Fruit fly (Drosophila melanogaster): ENCODE data around the gene Meltrin.

The Meltrin gene

dm6 chr3R:14741192-14741915, 44.3 kb upstream of the Meltrin start, which contains the start of the genes eff and jvl (continued):
- TF ChIP-seq mld (GFP tag; IDR thresholded peaks at IDR 0.05; ENCODE audit: partially characterized antibody): peak; percentile 81; the same call in 2 of the 3 replicates
- TF ChIP-seq CG4360 (GFP tag; IDR thresholded peaks at IDR 0.05): no peak; the same call in 1 of the 2 replicates
- TF ChIP-seq dpn (GFP tag; optimal IDR thresholded peaks at IDR 0.05): peak; percentile 29 to 38
- peak; percentile 84 for TF ChIP-seq sens (GFP tag)
- no peak for TF ChIP-seq luna (GFP tag; optimal IDR thresholded peaks at IDR 0.05)
- TF ChIP-seq CG13624 (GFP tag; optimal IDR thresholded peaks at IDR 0.05): peak; percentile 17
- 0 out of 2 replicates have a peak, but pooled peaks have one; percentile 18 for TF ChIP-seq ttk (GFP tag; IDR thresholded peaks at IDR 0.05)
- no peak for TF ChIP-seq trh (GFP tag; optimal IDR thresholded peaks at IDR 0.05)
- TF ChIP-seq CG6791 (GFP tag; IDR thresholded peaks at IDR 0.05; ENCODE audit: partially characterized antibody): peak; percentile 84
- TF ChIP-seq NFAT (GFP tag; IDR thresholded peaks at IDR 0.05): peak; percentile 50; the same call in 1 of the 2 replicates
- TF ChIP-seq pros (GFP tag; optimal IDR thresholded peaks at IDR 0.05): no peak
- peak; percentile 88 for TF ChIP-seq ato (GFP tag; IDR thresholded peaks at IDR 0.05; ENCODE audit: partially characterized antibody)
- peak; percentile 94 for TF ChIP-seq amos (GFP tag; IDR thresholded peaks at IDR 0.05; ENCODE audit: partially characterized antibody)
- TF ChIP-seq Six4 (GFP tag; optimal IDR thresholded peaks at IDR 0.05): peak; percentile 12
- TF ChIP-seq NC2β (GFP tag; optimal IDR thresholded peaks at IDR 0.05): peak; percentile 34
- peak; percentile 55; the same call in 2 of the 3 replicates for TF ChIP-seq ken (GFP tag; IDR thresholded peaks at IDR 0.05)
- TF ChIP-seq PHDP (tag; optimal IDR thresholded peaks at IDR 0.05): peak; percentile 3
- TF ChIP-seq CG7372 (GFP tag; IDR thresholded peaks at IDR 0.05): no peak
- TF ChIP-seq fd102C (GFP tag; optimal IDR thresholded peaks at IDR 0.05): no peak
- peak; percentile 44; the same call in 2 of the 3 replicates for TF ChIP-seq CG17361 (GFP tag; IDR thresholded peaks at IDR 0.05)
- TF ChIP-seq CG11723 (GFP tag; optimal IDR thresholded peaks at IDR 0.05): no peak
- TF ChIP-seq Blimp-1 (GFP tag; optimal IDR thresholded peaks at IDR 0.05): peak; percentile 28
- TF ChIP-seq Hsf (GFP tag; optimal IDR thresholded peaks at IDR 0.05): peak; percentile 63
- TF ChIP-seq Opbp (GFP tag; IDR thresholded peaks at IDR 0.05; ENCODE audit: partially characterized antibody): peak; percentile 87
- peak in 1 of 2 experiments; percentile 24 for TF ChIP-seq bsh (GFP tag; optimal IDR thresholded peaks at IDR 0.05)
- peak; percentile 87 for TF ChIP-seq Sin3A (optimal IDR thresholded peaks at IDR 0.05)
- peak in 1 of 2 experiments; percentile 79 for TF ChIP-seq eve (GFP tag; optimal IDR thresholded peaks at IDR 0.05)
- TF ChIP-seq CG7963 (GFP tag; IDR thresholded peaks at IDR 0.05; ENCODE audit: partially characterized antibody): peak; percentile 83
- TF ChIP-seq gsb-n (tag; optimal IDR thresholded peaks at IDR 0.05): no peak
- no peak for TF ChIP-seq CG2875 (GFP tag; optimal IDR thresholded peaks at IDR 0.05)
- TF ChIP-seq bowl (GFP tag; IDR thresholded peaks at IDR 0.05): no peak
- TF ChIP-seq CG8388 (GFP tag; optimal IDR thresholded peaks at IDR 0.05): peak; percentile 16

- TF ChIP-seq CG13775 (GFP tag; optimal IDR thresholded peaks at IDR 0.05) (peak; percentile 38), CG6854 (GFP tag; optimal IDR thresholded peaks at IDR 0.05) (peak; percentile 64), disco-r (GFP tag; optimal IDR thresholded peaks at IDR 0.05) (peak; percentile 25), CG8089 (GFP tag; optimal IDR thresholded peaks at IDR 0.05) (peak; percentile 67), CG30020 (tag; optimal IDR thresholded peaks at IDR 0.05) (no peak), caup (GFP tag; optimal IDR thresholded peaks at IDR 0.05; ENCODE audit: severe bottlenecking) (peak; percentile 69), amos (GFP tag; IDR thresholded peaks at IDR 0.05; ENCODE audit: partially characterized antibody) (peak; percentile 56; the same call in 1 of the 2 replicates), lab (GFP tag; optimal IDR thresholded peaks at IDR 0.05) (peak; percentile 72), CG10462 (GFP tag; optimal IDR thresholded peaks at IDR 0.05) (no peak), tap (tag; optimal IDR thresholded peaks at IDR 0.05) (peak; percentile 37), Hand (GFP tag; optimal IDR thresholded peaks at IDR 0.05) (peak; percentile 7), CG6689 (GFP tag; IDR thresholded peaks at IDR 0.05) (peak; percentile 46; the same call in 1 of the 2 replicates), sc (optimal IDR thresholded peaks at IDR 0.05) (no peak), sc (GFP tag; optimal IDR thresholded peaks at IDR 0.05) (peak; percentile 40), Hr78 (GFP tag; optimal IDR thresholded peaks at IDR 0.05) (peak in 1 of 2 experiments; percentile 32), Awh (GFP tag; IDR thresholded peaks at IDR 0.05) (no peak), Hr39 (optimal IDR thresholded peaks at IDR 0.05) (no peak), HmgD (GFP tag; optimal IDR thresholded peaks at IDR 0.05) (peak; percentile 89), sens (GFP tag) (peak; percentile 89), CG11723 (GFP tag; optimal IDR thresholded peaks at IDR 0.05) (no peak)
Measured at dm6 chr3R:14740658-14741191, 43.6 kb upstream of the Meltrin start.

Data from whole organism, embryonic.